Fruit fly (Drosophila melanogaster): ENCODE measurements around the gene CG10949.

DNA sequence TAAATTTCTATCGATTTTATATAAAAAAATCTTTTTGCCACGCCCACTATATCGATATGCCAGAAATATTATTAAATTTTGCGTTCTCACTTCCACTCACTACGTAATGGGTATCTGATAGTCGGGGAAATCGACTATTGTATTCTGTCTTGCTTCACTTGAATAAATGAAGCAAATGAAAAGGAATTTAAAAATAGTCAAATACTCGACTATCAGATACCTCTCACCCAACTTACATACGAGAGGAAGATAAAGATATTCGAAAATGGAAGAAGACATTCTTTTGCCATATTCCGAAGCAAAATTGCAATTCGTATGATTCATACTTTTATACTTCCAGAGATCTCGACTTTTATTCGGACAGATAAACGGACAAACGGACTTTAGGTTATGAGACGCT lies 2.9 kb downstream of the CG10949 start:
- no peak for TF ChIP-seq Tbp (GFP tag; optimal IDR thresholded peaks at IDR 0.05)
- TF ChIP-seq tin (GFP tag; optimal IDR thresholded peaks at IDR 0.05), result no peak
- TF ChIP-seq sug (tag; optimal IDR thresholded peaks at IDR 0.05), result no peak
- no peak for TF ChIP-seq CG11723 (GFP tag; optimal IDR thresholded peaks at IDR 0.05)
- no peak for TF ChIP-seq Hr3 (GFP tag; optimal IDR thresholded peaks at IDR 0.05)
- no peak for TF ChIP-seq CoRest (tag; optimal IDR thresholded peaks at IDR 0.05)
- TF ChIP-seq CG4404 (GFP tag; IDR thresholded peaks at IDR 0.05), result no peak
- TF ChIP-seq dpn (GFP tag; optimal IDR thresholded peaks at IDR 0.05), result no peak
- no peak for TF ChIP-seq CG1647 (GFP tag; optimal IDR thresholded peaks at IDR 0.05)
- no peak for TF ChIP-seq sqz (GFP tag; optimal IDR thresholded peaks at IDR 0.05)
- TF ChIP-seq CG10959 (GFP tag; IDR thresholded peaks at IDR 0.05), result no peak
- TF ChIP-seq aop (GFP tag; IDR thresholded peaks at IDR 0.05), result no peak
